Worm (Caenorhabditis elegans) whole organism, midembryonic: ENCODE data around the gene hcp-1.

ENCODE experiments used
- cog-1 ChIP-seq: sonication (generic microtip); optimal IDR thresholded peaks from 2 replicates; lab custom pipeline; 2016; ENCODE audit warnings: missing genetic modification characterization, missing compliant biosample characterization
- flt-1 ChIP-seq: fragments of 200-800 bp; sonication (Bioruptor generic); IDR thresholded peaks from 2 replicates; pipeline ENCODE4 v1.3.6; 2022; ENCODE audit warnings: missing genetic modification characterization, missing compliant biosample characterization
- klf-2 ChIP-seq: fragments of 200-800 bp; sonication (Bioruptor generic); conservative IDR thresholded peaks from 2 replicates; pipeline ENCODE4 v1.3.6; 2022; ENCODE audit warnings: missing genetic modification reagents, missing genetic modification characterization, missing compliant biosample characterization
- med-1 ChIP-seq: sonication (generic microtip); optimal IDR thresholded peaks from 2 replicates; lab custom pipeline; 2017; ENCODE audit warnings: missing genetic modification characterization, mild to moderate bottlenecking, missing compliant biosample characterization, antibody characterized with exemption, missing genetic modification reagents; ENCODE audit not compliant: insufficient read depth
- ztf-29 ChIP-seq: fragments of 200-800 bp; sonication (Bioruptor generic); IDR thresholded peaks from 2 replicates; pipeline ENCODE4 v1.3.6; 2022; ENCODE audit warnings: missing genetic modification reagents, missing genetic modification characterization, missing compliant biosample characterization

DNA sequence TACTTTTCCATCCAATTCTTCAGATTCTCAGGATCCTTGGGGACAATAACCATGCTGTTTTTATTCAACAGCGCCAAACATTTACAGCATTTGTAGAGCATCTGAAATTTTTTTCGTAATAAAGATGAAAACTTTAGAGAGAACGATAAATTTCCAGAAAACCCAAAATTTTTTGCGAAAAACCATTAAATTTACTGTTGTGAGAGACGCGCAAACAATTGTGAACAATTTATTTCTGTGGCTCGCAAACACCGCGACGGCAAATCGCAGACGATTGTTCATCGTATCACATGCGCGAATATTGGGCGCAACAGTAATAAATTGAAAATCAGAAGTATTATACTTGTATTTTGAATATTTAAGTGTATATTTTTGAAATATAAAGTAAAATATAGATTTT lies 17.1 kb downstream of the hcp-1 start, which contains the start of gene gon-14:
- TF ChIP-seq med-1 (GFP tag; lab: Kevin White, UChicago): no peak
- no peak for TF ChIP-seq flt-1
- no peak for TF ChIP-seq cog-1 (tag; lab: Kevin White, UChicago)
- TF ChIP-seq ztf-29: no peak
- no peak for TF ChIP-seq klf-2 (GFP tag; lab: Robert Waterston, UW)
